Fruit fly (Drosophila melanogaster) whole organism, embryonic: ENCODE measurements around the gene Crg-1.
A peak's percentile ranks its signal among the peaks of the same experiment; 100 is the strongest.

ENCODE experiments used
- Bteb2 ChIP-seq: fragments of 200-800 bp; sonication (Bioruptor generic); optimal IDR thresholded peaks from 2 replicates; lab custom pipeline; 2016; ENCODE audit warnings: missing biosample characterization, missing genetic modification characterization
- CG10979 ChIP-seq: fragments of 200-800 bp; sonication (Bioruptor generic); optimal IDR thresholded peaks from 2 replicates; lab custom pipeline; 2018; ENCODE audit warnings: missing biosample characterization, mild to moderate bottlenecking, missing genetic modification characterization, moderate library complexity
- CG11723 ChIP-seq: fragments of 200-800 bp; sonication (Bioruptor generic); optimal IDR thresholded peaks from 2 replicates; lab custom pipeline; 2017; ENCODE audit warnings: missing biosample characterization, mild to moderate bottlenecking, missing genetic modification characterization
- CG12104 ChIP-seq: fragments of 200-800 bp; sonication (Bioruptor generic); optimal IDR thresholded peaks from 3 replicates; lab custom pipeline; 2016; ENCODE audit warnings: missing biosample characterization, missing genetic modification characterization
- CG1233 ChIP-seq: fragments of 200-800 bp; sonication (Bioruptor generic); optimal IDR thresholded peaks from 4 replicates; lab custom pipeline; 2018; ENCODE audit warnings: missing biosample characterization, mild to moderate bottlenecking, missing genetic modification characterization
- CG13424 ChIP-seq: fragments of 200-800 bp; sonication (Bioruptor generic); optimal IDR thresholded peaks from 2 replicates; lab custom pipeline; 2019; ENCODE audit warnings: missing biosample characterization, mild to moderate bottlenecking, missing genetic modification characterization, moderate library complexity
- CG16863 ChIP-seq: fragments of 200-800 bp; sonication (Bioruptor generic); optimal IDR thresholded peaks from 3 replicates; lab custom pipeline; 2016; ENCODE audit warnings: missing biosample characterization, missing genetic modification characterization
- CG17186 ChIP-seq: fragments of 200-800 bp; sonication (Bioruptor generic); optimal IDR thresholded peaks from 3 replicates; lab custom pipeline; 2017; ENCODE audit warnings: missing biosample characterization, missing genetic modification reagents, missing genetic modification characterization
- CG17328 ChIP-seq: fragments of 200-800 bp; sonication (Bioruptor generic); IDR thresholded peaks from 2 replicates; pipeline ENCODE4 v1.3.6; 2022; ENCODE audit warnings: missing biosample characterization, missing genetic modification characterization
- CG17359 ChIP-seq: fragments of 200-800 bp; sonication (Bioruptor generic); optimal IDR thresholded peaks from 3 replicates; lab custom pipeline; 2018; ENCODE audit warnings: missing biosample characterization, mild to moderate bottlenecking, missing genetic modification characterization, moderate library complexity
- CG17361 ChIP-seq: fragments of 200-800 bp; sonication (Bioruptor generic); IDR thresholded peaks from 3 replicates; pipeline ENCODE4 v1.3.6; 2022; ENCODE audit warnings: missing biosample characterization, missing genetic modification characterization
- CG17385 ChIP-seq: fragments of 200-800 bp; sonication (Bioruptor generic); optimal IDR thresholded peaks from 3 replicates; lab custom pipeline; 2018; ENCODE audit warnings: missing biosample characterization, mild to moderate bottlenecking, missing genetic modification characterization
- CG18262 ChIP-seq: fragments of 200-800 bp; optimal IDR thresholded peaks from 3 replicates; lab custom pipeline; 2019; ENCODE audit warnings: missing biosample characterization, mild to moderate bottlenecking, missing genetic modification characterization, moderate library complexity
- CG18599 ChIP-seq: fragments of 200-800 bp; sonication (Bioruptor generic); optimal IDR thresholded peaks from 3 replicates; lab custom pipeline; 2017; ENCODE audit warnings: missing biosample characterization, missing genetic modification characterization, mild to moderate bottlenecking, moderate library complexity, missing genetic modification reagents
- CG2712 ChIP-seq: fragments of 200-800 bp; optimal IDR thresholded peaks from 3 replicates; lab custom pipeline; 2019; ENCODE audit warnings: missing biosample characterization, mild to moderate bottlenecking, missing genetic modification characterization, moderate library complexity
- CG30403 ChIP-seq: fragments of 200-800 bp; sonication (Bioruptor generic); optimal IDR thresholded peaks from 3 replicates; lab custom pipeline; 2016; ENCODE audit warnings: missing biosample characterization, missing genetic modification characterization
- CG42726 ChIP-seq: fragments of 200-800 bp; sonication (Bioruptor generic); IDR thresholded peaks from 2 replicates; pipeline ENCODE4 v1.3.6; 2022; ENCODE audit warnings: missing biosample characterization, missing genetic modification characterization; ENCODE audit not compliant: partially characterized antibody
- CG4404 ChIP-seq: fragments of 200-800 bp; sonication (Bioruptor generic); IDR thresholded peaks from 2 replicates; pipeline ENCODE4 v1.3.6; 2022; ENCODE audit warnings: missing biosample characterization, missing genetic modification characterization
- CG4424 ChIP-seq: fragments of 200-800 bp; sonication (Bioruptor generic); optimal IDR thresholded peaks from 3 replicates; lab custom pipeline; 2016; ENCODE audit warnings: missing biosample characterization, missing genetic modification characterization
- CG8388 ChIP-seq: fragments of 200-800 bp; sonication (Bioruptor generic); optimal IDR thresholded peaks from 2 replicates; lab custom pipeline; 2019; ENCODE audit warnings: missing biosample characterization, mild to moderate bottlenecking, missing genetic modification characterization, moderate library complexity
- CHES-1-like ChIP-seq: fragments of 200-800 bp; sonication (Bioruptor generic); optimal IDR thresholded peaks from 2 replicates; lab custom pipeline; 2016; ENCODE audit warnings: missing biosample characterization, missing genetic modification characterization
- CoRest ChIP-seq: fragments of 200-800 bp; sonication (Bioruptor generic); optimal IDR thresholded peaks from 3 replicates; lab custom pipeline; 2018; ENCODE audit warnings: missing biosample characterization, mild to moderate bottlenecking, missing genetic modification characterization, moderate library complexity
- E2f1 ChIP-seq: fragments of 200-800 bp; sonication (Bioruptor generic); IDR thresholded peaks from 2 replicates; pipeline ENCODE4 v1.3.6; 2022; ENCODE audit warnings: missing biosample characterization, missing genetic modification characterization
- Fer3 ChIP-seq: fragments of 200-800 bp; sonication (Bioruptor generic); optimal IDR thresholded peaks from 2 replicates; lab custom pipeline; 2018; ENCODE audit warnings: missing biosample characterization, mild to moderate bottlenecking, missing genetic modification characterization, moderate library complexity
- H2.0 ChIP-seq: fragments of 200-800 bp; sonication (Bioruptor generic); IDR thresholded peaks from 2 replicates; pipeline ENCODE4 v1.3.6; 2022; ENCODE audit warnings: missing biosample characterization, missing genetic modification characterization
- HHEX ChIP-seq: fragments of 200-800 bp; sonication (Bioruptor generic); optimal IDR thresholded peaks from 3 replicates; lab custom pipeline; 2017; ENCODE audit warnings: missing biosample characterization, mild to moderate bottlenecking, missing genetic modification characterization, missing genetic modification reagents
- Myb ChIP-seq: fragments of 200-800 bp; sonication (Bioruptor generic); optimal IDR thresholded peaks from 2 replicates; lab custom pipeline; 2016; ENCODE audit warnings: missing biosample characterization, missing genetic modification characterization
- Oli ChIP-seq: fragments of 200-800 bp; sonication (Bioruptor generic); optimal IDR thresholded peaks from 2 replicates; lab custom pipeline; 2018; ENCODE audit warnings: missing biosample characterization, mild to moderate bottlenecking, missing genetic modification characterization, moderate library complexity
- PHDP ChIP-seq: fragments of 200-800 bp; sonication (Bioruptor generic); optimal IDR thresholded peaks from 3 replicates; lab custom pipeline; 2018; ENCODE audit warnings: missing biosample characterization, mild to moderate bottlenecking, missing genetic modification characterization, moderate library complexity
- Pdp1 ChIP-seq, 2 experiments: fragments of 200-800 bp; sonication (Bioruptor generic); optimal IDR thresholded peaks; 3 replicates each; lab custom pipeline; 2016; ENCODE audit warnings: missing biosample characterization in 2 of 2, missing genetic modification characterization in 2 of 2, mild to moderate bottlenecking in 1 of 2, moderate library complexity in 1 of 2
- Rfx ChIP-seq: fragments of 200-800 bp; sonication (Bioruptor generic); IDR thresholded peaks from 2 replicates; pipeline ENCODE4 v1.3.6; 2022; ENCODE audit warnings: missing biosample characterization, missing genetic modification characterization
- Sox102F ChIP-seq: fragments of 200-800 bp; sonication (Bioruptor generic); optimal IDR thresholded peaks from 2 replicates; lab custom pipeline; 2018; ENCODE audit warnings: missing biosample characterization, mild to moderate bottlenecking, missing genetic modification characterization, moderate library complexity
- TFAM ChIP-seq: fragments of 200-800 bp; sonication (Bioruptor generic); optimal IDR thresholded peaks from 2 replicates; lab custom pipeline; 2017; ENCODE audit warnings: missing biosample characterization, missing genetic modification characterization, inconsistent platforms
- Vsx1 ChIP-seq: fragments of 200-800 bp; sonication (Bioruptor generic); optimal IDR thresholded peaks from 2 replicates; lab custom pipeline; 2017; ENCODE audit warnings: missing biosample characterization, mild to moderate bottlenecking, missing genetic modification characterization, missing genetic modification reagents
- Xrp1 ChIP-seq: fragments of 200-800 bp; sonication (Bioruptor generic); IDR thresholded peaks from 2 replicates; pipeline ENCODE4 v1.3.6; 2022; ENCODE audit warnings: missing biosample characterization, missing genetic modification characterization
- bigmax ChIP-seq: fragments of 200-800 bp; sonication (Bioruptor generic); optimal IDR thresholded peaks from 2 replicates; lab custom pipeline; 2018; ENCODE audit warnings: missing biosample characterization, mild to moderate bottlenecking, missing genetic modification characterization
- bowl ChIP-seq: fragments of 200-800 bp; sonication (Bioruptor generic); IDR thresholded peaks from 2 replicates; pipeline ENCODE4 v1.3.6; 2022; ENCODE audit warnings: missing biosample characterization, missing genetic modification characterization
- eve ChIP-seq, 2 experiments: fragments of >200 bp; optimal IDR thresholded peaks; 2 replicates each; lab custom pipeline; 2017; ENCODE audit warnings: missing biosample characterization in 2 of 2, missing genetic modification characterization in 2 of 2
- hkb ChIP-seq, 2 experiments: fragments of 200-800 bp in 1 of 2; fragments of >200 bp in 1 of 2; sonication (Bioruptor generic) in 1 of 2; IDR thresholded peaks in 1 of 2; optimal IDR thresholded peaks in 1 of 2; 2 replicates each; pipeline versions ENCODE4 v1.3.6 to Lab custom; 2017 to 2022; ENCODE audit warnings: missing biosample characterization in 1 of 2, missing genetic modification characterization in 1 of 2
- ind ChIP-seq: fragments of 200-800 bp; sonication (Bioruptor generic); optimal IDR thresholded peaks from 3 replicates; lab custom pipeline; 2016; ENCODE audit warnings: missing biosample characterization, missing genetic modification characterization
- lab ChIP-seq: fragments of 200-800 bp; sonication (Bioruptor generic); optimal IDR thresholded peaks from 3 replicates; lab custom pipeline; 2017; ENCODE audit warnings: missing biosample characterization, missing genetic modification characterization, mild to moderate bottlenecking, moderate library complexity, missing genetic modification reagents
- lilli ChIP-seq: fragments of 200-800 bp; sonication (Bioruptor generic); optimal IDR thresholded peaks from 3 replicates; lab custom pipeline; 2016; ENCODE audit warnings: missing biosample characterization, missing genetic modification characterization
- mirr ChIP-seq: fragments of 200-800 bp; sonication (Bioruptor generic); optimal IDR thresholded peaks from 3 replicates; lab custom pipeline; 2018; ENCODE audit warnings: missing biosample characterization, mild to moderate bottlenecking, missing genetic modification characterization
- oc ChIP-seq: fragments of 200-800 bp; sonication (Bioruptor generic); optimal IDR thresholded peaks from 2 replicates; lab custom pipeline; 2018; ENCODE audit warnings: missing biosample characterization, mild to moderate bottlenecking, missing genetic modification characterization, moderate library complexity
- phol ChIP-seq: fragments of 200-800 bp; sonication (Bioruptor generic); optimal IDR thresholded peaks from 3 replicates; lab custom pipeline; 2018; ENCODE audit warnings: missing biosample characterization, mild to moderate bottlenecking, missing genetic modification characterization, moderate library complexity
- repo ChIP-seq: fragments of 200-800 bp; sonication (Bioruptor generic); optimal IDR thresholded peaks from 2 replicates; lab custom pipeline; 2016; ENCODE audit warnings: missing biosample characterization, missing genetic modification characterization
- sens ChIP-seq: fragments of 200-800 bp; sonication (Bioruptor generic); peaks from one replicate; lab custom pipeline; 2016; ENCODE audit warnings: missing biosample characterization, missing genetic modification characterization
- slbo ChIP-seq: fragments of 200-800 bp; sonication (Bioruptor generic); IDR thresholded peaks from 2 replicates; pipeline ENCODE4 v1.3.6; 2022; ENCODE audit warnings: missing biosample characterization, missing genetic modification characterization
- stwl ChIP-seq: fragments of 200-800 bp; sonication (Bioruptor generic); optimal IDR thresholded peaks from 3 replicates; lab custom pipeline; 2018; ENCODE audit warnings: missing biosample characterization, mild to moderate bottlenecking, missing genetic modification characterization, moderate library complexity
- vfl ChIP-seq: fragments of 200-800 bp; sonication (Bioruptor generic); optimal IDR thresholded peaks from 2 replicates; lab custom pipeline; 2016; ENCODE audit warnings: missing biosample characterization, missing genetic modification characterization

The Crg-1 gene

DNA sequence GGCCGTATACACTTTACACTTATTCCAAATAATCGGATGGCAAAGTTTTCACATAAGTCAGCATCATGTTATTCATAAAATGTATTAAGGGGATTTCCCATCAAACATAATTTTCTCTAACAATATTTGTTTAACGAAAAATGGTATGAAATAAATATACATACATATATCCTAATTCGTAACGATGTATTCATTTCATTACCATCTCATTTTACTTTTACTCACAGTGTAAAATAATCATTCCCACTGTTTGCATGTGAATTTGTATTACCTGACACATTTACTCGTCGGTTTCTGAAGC lies 47.8 kb upstream of the Crg-1 start (continued):
- TF ChIP-seq lab (GFP tag; lab: Kevin White, UChicago) (peak; percentile 70), mirr (no peak), stwl (tag; lab: Kevin White, UChicago) (no peak), CG2712 (tag; lab: Kevin White, UChicago) (peak; percentile 36), oc (tag; lab: Kevin White, UChicago) (no peak), Myb (GFP tag; lab: Kevin White, UChicago) (peak; percentile 8), bowl (no peak), hkb (optimal IDR thresholded peaks at IDR 0.05; lab: Kevin White, UChicago) (no peak), hkb (GFP tag; IDR thresholded peaks at IDR 0.05; lab: Robert Waterston, UW) (peak; percentile 32), PHDP (tag; lab: Kevin White, UChicago) (peak; percentile 51), slbo (GFP tag; lab: Robert Waterston, UW) (peak; percentile 50), CG17359 (tag; lab: Kevin White, UChicago) (peak; percentile 57), CG17361 (GFP tag; lab: Robert Waterston, UW) (peak; percentile 51; the same call in 2 of the 3 replicates), ind (GFP tag; lab: Kevin White, UChicago) (peak; percentile 26), Rfx (GFP tag; lab: Robert Waterston, UW) (0 out of 2 replicates have a peak, but pooled peaks have one; percentile 10), Sox102F (peak; percentile 62), Xrp1 (GFP tag; lab: Robert Waterston, UW) (0 out of 2 replicates have a peak, but pooled peaks have one; percentile 6), CHES-1-like (no peak), CG16863 (GFP tag; lab: Kevin White, UChicago) (no peak), E2f1 (GFP tag; lab: Robert Waterston, UW) (peak; percentile 43; the same call in 1 of the 2 replicates), vfl (GFP tag; lab: Kevin White, UChicago) (no peak), Oli (tag; lab: Kevin White, UChicago) (peak; percentile 51), CG17328 (GFP tag; lab: Robert Waterston, UW) (0 out of 2 replicates have a peak, but pooled peaks have one; percentile 30), CG18599 (GFP tag; lab: Kevin White, UChicago) (peak; percentile 37), sens (GFP tag; lab: Kevin White, UChicago) (peak; percentile 87), CG8388 (GFP tag; lab: Kevin White, UChicago) (peak; percentile 48), CoRest (peak; percentile 38), CG11723 (no peak), Vsx1 (no peak), CG17186 (GFP tag; lab: Kevin White, UChicago) (no peak), repo (no peak), eve (GFP tag; optimal IDR thresholded peaks at IDR 0.05; lab: Kevin White, UChicago) (peak in 1 of 2 experiments; percentile 71), Fer3 (tag; lab: Kevin White, UChicago) (peak; percentile 3), CG12104 (GFP tag; lab: Kevin White, UChicago) (peak; percentile 14), bigmax (GFP tag; lab: Kevin White, UChicago) (no peak), phol (tag; lab: Kevin White, UChicago) (peak; percentile 41), CG30403 (GFP tag; lab: Kevin White, UChicago) (peak; percentile 40), lilli (GFP tag; lab: Kevin White, UChicago) (no peak), HHEX (GFP tag; lab: Kevin White, UChicago) (no peak), CG4404 (GFP tag; lab: Robert Waterston, UW) (no peak), CG10979 (tag; lab: Kevin White, UChicago) (peak; percentile 38), CG4424 (GFP tag; lab: Kevin White, UChicago) (peak; percentile 8), H2.0 (GFP tag; lab: Robert Waterston, UW) (no peak), TFAM (no peak), CG1233 (peak; percentile 23), CG18262 (peak; percentile 46), Bteb2 (GFP tag; lab: Kevin White, UChicago) (peak; percentile 21), CG13424 (peak; percentile 48), CG42726 (GFP tag; lab: Robert Waterston, UW) (no peak), Pdp1 (GFP tag; optimal IDR thresholded peaks at IDR 0.05; lab: Kevin White, UChicago) (peak in 1 of 2 experiments; percentile 14), CG17385 (GFP tag; lab: Kevin White, UChicago) (peak; percentile 29)
